Fruit fly (Drosophila melanogaster) S2 (cell line): Measurements from ENCODE around the gene sqz.

ENCODE experiments used
- CG8478 ChIP-seq: fragments of >200 bp; optimal IDR thresholded peaks from 2 replicates; lab custom pipeline; 2018
- CTCF ChIP-seq, 2 experiments: fragments of >200 bp; optimal IDR thresholded peaks; 2 replicates each; lab custom pipeline; 2018

DNA sequence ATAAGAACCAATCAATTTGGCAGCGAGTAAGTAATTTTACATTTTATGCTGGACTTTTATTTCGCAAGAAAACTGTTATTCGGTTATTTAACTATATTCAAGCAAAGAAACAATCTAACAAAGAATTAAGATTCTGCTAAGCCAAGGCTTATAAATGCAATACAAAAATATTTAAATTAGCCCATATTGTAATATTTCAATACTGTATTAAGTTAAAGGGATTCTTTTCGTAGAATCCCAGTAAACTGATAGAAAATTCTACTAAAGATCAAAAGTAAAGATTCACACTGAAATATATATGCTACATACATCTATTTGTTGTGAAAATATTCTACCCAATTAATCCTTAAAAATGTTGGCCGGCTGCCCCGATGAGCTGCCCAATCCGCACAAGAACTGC is 12.7 kb downstream of the sqz start, which contains the start of gene CG14282:
- TF ChIP-seq CG8478 (no peak), CTCF (optimal IDR thresholded peaks at IDR 0.05; lab: Kevin White, UChicago) (no peak)
